Fruit fly (Drosophila melanogaster) whole organism, wandering third instar larva: Measurements from ENCODE around the gene CG31948.

Experiments
- Abd-B ChIP-seq: fragments of >200 bp; optimal IDR thresholded peaks from 2 replicates; lab custom pipeline; 2017; ENCODE audit warnings: missing biosample characterization, missing genetic modification characterization
- CG9705 ChIP-seq: fragments of 200-800 bp; sonication (Bioruptor generic); optimal IDR thresholded peaks from 2 replicates; lab custom pipeline; 2018; ENCODE audit warnings: missing biosample characterization, mild to moderate bottlenecking, missing genetic modification characterization
- GATAd ChIP-seq: sonication (Bioruptor generic); optimal IDR thresholded peaks from 2 replicates; lab custom pipeline; 2016; ENCODE audit warnings: missing biosample characterization, missing genetic modification characterization
- Hr83 ChIP-seq: fragments of 200-300 bp; sonication (Bioruptor generic); optimal IDR thresholded peaks from 2 replicates; lab custom pipeline; 2016; ENCODE audit warnings: missing biosample characterization, mild to moderate bottlenecking, missing genetic modification characterization, moderate library complexity; ENCODE audit not compliant: poor library complexity, severe bottlenecking
- OdsH ChIP-seq: fragments of 200-800 bp; sonication (Bioruptor generic); optimal IDR thresholded peaks from 2 replicates; lab custom pipeline; 2016; ENCODE audit warnings: missing biosample characterization, mild to moderate bottlenecking, missing genetic modification characterization
- brk ChIP-seq: fragments of 200-800 bp; sonication (Bioruptor generic); optimal IDR thresholded peaks from 2 replicates; lab custom pipeline; 2016; ENCODE audit warnings: missing biosample characterization, mild to moderate bottlenecking, missing genetic modification characterization
- foxo ChIP-seq, 2 experiments: fragments of 200-800 bp; sonication (Bioruptor generic); optimal IDR thresholded peaks; 2 replicates in 1 of 2; 3 replicates in 1 of 2; lab custom pipeline; 2016 to 2017; ENCODE audit warnings: missing biosample characterization in 2 of 2, missing genetic modification characterization in 2 of 2
- pan ChIP-seq: fragments of >200 bp; optimal IDR thresholded peaks from 2 replicates; lab custom pipeline; 2017
- psq ChIP-seq: fragments of 200-800 bp; sonication (Bioruptor generic); optimal IDR thresholded peaks from 3 replicates; lab custom pipeline; 2017; ENCODE audit warnings: missing biosample characterization, mild to moderate bottlenecking, missing genetic modification characterization, moderate library complexity
- tai ChIP-seq: sonication (Bioruptor generic); optimal IDR thresholded peaks from 2 replicates; lab custom pipeline; 2016; ENCODE audit warnings: missing biosample characterization, missing genetic modification characterization

dm6 chr2L:2365655-2366214 lies 50.8 kb downstream of the CG31948 start:
- TF ChIP-seq GATAd (GFP tag; lab: Kevin White, UChicago) = no peak
- peak in 1 of 2 experiments; percentile 32 for TF ChIP-seq foxo (GFP tag; optimal IDR thresholded peaks at IDR 0.05; lab: Kevin White, UChicago)
- TF ChIP-seq Hr83 = no peak
- no peak for TF ChIP-seq pan (lab: Kevin White, UChicago)
- TF ChIP-seq tai = no peak
- TF ChIP-seq Abd-B (GFP tag; lab: Kevin White, UChicago) = no peak
- TF ChIP-seq psq (GFP tag; lab: Kevin White, UChicago) = no peak
- no peak for TF ChIP-seq brk
- no peak for TF ChIP-seq OdsH (GFP tag; lab: Kevin White, UChicago)
- TF ChIP-seq CG9705 = no peak
